Fruit fly (Drosophila melanogaster): ENCODE measurements around the gene Tm2.
A peak's percentile ranks its signal among the peaks of the same experiment; 100 is the strongest.

The Tm2 gene

dm6 chr3R:15293005-15293877 is 16.8 kb upstream of the Tm2 start (continued):
- TF ChIP-seq lbe (GFP tag; optimal IDR thresholded peaks at IDR 0.05) = peak; percentile 10
- no peak for TF ChIP-seq lmd (GFP tag; IDR thresholded peaks at IDR 0.05)
- TF ChIP-seq prd (optimal IDR thresholded peaks at IDR 0.05) = no peak
- no peak for TF ChIP-seq prd (GFP tag; IDR thresholded peaks at IDR 0.05)
- TF ChIP-seq CG4424 (GFP tag; optimal IDR thresholded peaks at IDR 0.05) = peak; percentile 11
- peak; percentile 25 for TF ChIP-seq fd96Cb (tag; optimal IDR thresholded peaks at IDR 0.05)
- TF ChIP-seq knrl (GFP tag; IDR thresholded peaks at IDR 0.05; ENCODE audit: partially characterized antibody) = no peak
- no peak for TF ChIP-seq eyg (GFP tag; optimal IDR thresholded peaks at IDR 0.05)
- TF ChIP-seq oc (tag; optimal IDR thresholded peaks at IDR 0.05) = no peak
- TF ChIP-seq ase (GFP tag; IDR thresholded peaks at IDR 0.05) = no peak
- TF ChIP-seq seq (GFP tag; IDR thresholded peaks at IDR 0.05) = no peak
- TF ChIP-seq dmrt99B (tag; optimal IDR thresholded peaks at IDR 0.05) = peak; percentile 68
- no peak for TF ChIP-seq Six4 (GFP tag; optimal IDR thresholded peaks at IDR 0.05)
- no peak for TF ChIP-seq usp (GFP tag; optimal IDR thresholded peaks at IDR 0.05)
- peak; percentile 32 for TF ChIP-seq zfh2 (GFP tag; optimal IDR thresholded peaks at IDR 0.05)
- no peak for TF ChIP-seq al (GFP tag; IDR thresholded peaks at IDR 0.05)
- no peak for TF ChIP-seq org-1 (GFP tag; optimal IDR thresholded peaks at IDR 0.05)
- TF ChIP-seq CG4282 (GFP tag; optimal IDR thresholded peaks at IDR 0.05) = no peak
- TF ChIP-seq Awh (GFP tag; IDR thresholded peaks at IDR 0.05) = peak; percentile 69
- TF ChIP-seq CG2712 (tag; optimal IDR thresholded peaks at IDR 0.05) = no peak
- TF ChIP-seq CG14050 (GFP tag; IDR thresholded peaks at IDR 0.05) = no peak
- TF ChIP-seq CG12942 (GFP tag; optimal IDR thresholded peaks at IDR 0.05) = no peak
- TF ChIP-seq hkb (optimal IDR thresholded peaks at IDR 0.05) = no peak
- peak; percentile 20; the same call in 1 of the 2 replicates for TF ChIP-seq hkb (GFP tag; IDR thresholded peaks at IDR 0.05)
- peak; percentile 58 for TF ChIP-seq gem (tag; optimal IDR thresholded peaks at IDR 0.05)
- no peak for TF ChIP-seq CG10209 (GFP tag; optimal IDR thresholded peaks at IDR 0.05)
- TF ChIP-seq kay (GFP tag; optimal IDR thresholded peaks at IDR 0.05) = no peak
- no peak for TF ChIP-seq CG10321 (GFP tag; IDR thresholded peaks at IDR 0.05)
- TF ChIP-seq Optix (GFP tag; IDR thresholded peaks at IDR 0.05) = no peak
- peak; percentile 84 for TF ChIP-seq D19A (tag; optimal IDR thresholded peaks at IDR 0.05)
- TF ChIP-seq B-H1 (GFP tag; IDR thresholded peaks at IDR 0.05) = no peak
- TF ChIP-seq vfl (GFP tag; optimal IDR thresholded peaks at IDR 0.05) = peak; percentile 18
- 0 out of 2 replicates have a peak, but pooled peaks have one; percentile 21 for TF ChIP-seq slbo (GFP tag; IDR thresholded peaks at IDR 0.05)
- TF ChIP-seq bcd (GFP tag; optimal IDR thresholded peaks at IDR 0.05) = peak; percentile 39
- peak; percentile 45 for TF ChIP-seq CG30403 (GFP tag; optimal IDR thresholded peaks at IDR 0.05)
- peak in 1 of 2 experiments; percentile 68 for TF ChIP-seq eve (GFP tag; optimal IDR thresholded peaks at IDR 0.05)
- TF ChIP-seq Side (GFP tag; optimal IDR thresholded peaks at IDR 0.05) = no peak
- TF ChIP-seq H15 (GFP tag; IDR thresholded peaks at IDR 0.05) = no peak
- TF ChIP-seq ac (GFP tag; optimal IDR thresholded peaks at IDR 0.05) = no peak
- TF ChIP-seq CG17829 (tag; optimal IDR thresholded peaks at IDR 0.05) = no peak
- TF ChIP-seq phol (tag; optimal IDR thresholded peaks at IDR 0.05) = peak; percentile 51
- no peak for TF ChIP-seq CG9215 (GFP tag; IDR thresholded peaks at IDR 0.05)
- no peak for TF ChIP-seq C15 (GFP tag; IDR thresholded peaks at IDR 0.05)
- TF ChIP-seq sens (GFP tag) = peak; percentile 77
- no peak for TF ChIP-seq mam (GFP tag; optimal IDR thresholded peaks at IDR 0.05)
- no peak for TF ChIP-seq sug (tag; optimal IDR thresholded peaks at IDR 0.05)
- no peak for TF ChIP-seq CG34422 (GFP tag; IDR thresholded peaks at IDR 0.05)
- no peak for TF ChIP-seq nau (GFP tag; optimal IDR thresholded peaks at IDR 0.05)
- peak; percentile 3 for TF ChIP-seq Fer3 (tag; optimal IDR thresholded peaks at IDR 0.05)
- peak in 1 of 2 experiments; percentile 18 for TF ChIP-seq Hr51 (GFP tag; optimal IDR thresholded peaks at IDR 0.05)
- TF ChIP-seq CG2678 (tag; optimal IDR thresholded peaks at IDR 0.05) = peak; percentile 54
